Worm (Caenorhabditis elegans) whole organism, L4/young adult: Measurements from ENCODE around the gene efk-1.

Experiments
- W03F9.2 ChIP-seq: fragments of 150-350 bp; optimal IDR thresholded peaks from 2 replicates; lab custom pipeline; 2014; ENCODE audit warnings: missing biosample characterization, missing genetic modification characterization
- dao-5 ChIP-seq: sonication (generic microtip); optimal IDR thresholded peaks from 2 replicates; lab custom pipeline; 2016; ENCODE audit warnings: missing genotype, missing genetic modification characterization, moderate library complexity, missing compliant biosample characterization
- him-1 ChIP-seq: sonication (generic microtip); optimal IDR thresholded peaks from 2 replicates; lab custom pipeline; 2016; ENCODE audit warnings: missing genotype, missing genetic modification reagents, missing genetic modification characterization, missing compliant biosample characterization

The efk-1 gene

DNA sequence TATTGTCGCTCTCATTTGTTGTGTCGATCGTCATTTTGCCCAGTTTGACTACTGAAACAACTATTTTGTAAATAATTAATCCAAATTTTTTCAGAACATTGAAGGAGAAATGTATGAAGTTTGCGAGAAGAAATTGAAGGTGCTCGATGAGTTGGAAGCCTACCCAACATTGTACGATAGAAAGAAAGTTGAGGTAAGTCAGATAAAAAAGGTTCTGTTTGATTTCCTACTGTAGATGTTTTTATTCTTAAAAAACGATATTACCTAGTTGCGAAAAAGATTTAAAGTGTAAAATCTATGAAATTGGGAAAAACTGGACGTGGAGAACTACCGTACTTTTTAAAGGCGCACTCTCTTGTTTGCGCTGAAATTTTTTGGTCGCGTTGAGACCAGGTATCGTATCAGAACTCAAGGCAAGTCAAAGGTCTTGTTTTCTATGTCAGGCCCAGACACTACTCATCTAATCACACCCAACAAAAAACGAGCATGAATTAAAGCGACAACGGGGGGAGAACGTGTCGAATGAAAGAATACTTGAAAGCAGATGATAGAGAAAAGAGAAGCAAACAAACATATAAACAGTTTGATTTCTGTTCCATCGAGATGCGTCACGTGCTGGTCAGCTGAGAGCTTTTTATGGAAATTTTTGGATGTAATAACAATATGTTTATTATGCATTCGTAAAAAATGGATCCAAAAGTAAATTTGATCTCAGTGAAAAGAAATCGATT is at the start of gene efk-1:
efk-1 (minus strand) TSS at position 51 of the 731 bp plus-strand sequence.
- TF ChIP-seq W03F9.2 (tag; lab: Kevin White, UChicago) (peak; percentile 13), dao-5 (tag; lab: Kevin White, UChicago) (no peak)

- TF ChIP-seq W03F9.2 (tag; lab: Kevin White, UChicago) (no peak), him-1 (tag; lab: Kevin White, UChicago) (no peak), dao-5 (tag; lab: Kevin White, UChicago) (no peak)
These were observed 48.6 kb upstream of the efk-1 start, which contains the start of gene hot-4 for ce11 chrIII:6216833-6217466. Gene hot-4 (plus strand): TSS chrIII:6217416.

- TF ChIP-seq him-1 (tag; lab: Kevin White, UChicago) (no peak), dao-5 (tag; lab: Kevin White, UChicago) (no peak), W03F9.2 (tag; lab: Kevin White, UChicago) (no peak)
These were observed 47.6 kb upstream of the efk-1 start for ce11 chrIII:6215943-6216342.

ce11 chrIII:6215476-6215875 is 47.1 kb upstream of the efk-1 start, which contains the start of gene C23G10.11:
Gene C23G10.11 (minus strand): TSS chrIII:6215576.
- TF ChIP-seq him-1 (tag; lab: Kevin White, UChicago): no peak
- TF ChIP-seq W03F9.2 (tag; lab: Kevin White, UChicago): no peak
- no peak for TF ChIP-seq dao-5 (tag; lab: Kevin White, UChicago)

ce11 chrIII:6213915-6214314 is 45.6 kb upstream of the efk-1 start, which contains the start of gene C23G10.10:
Gene C23G10.10 (minus strand): TSS chrIII:6214015.
- no peak for TF ChIP-seq W03F9.2 (tag; lab: Kevin White, UChicago)
- no peak for TF ChIP-seq dao-5 (tag; lab: Kevin White, UChicago)
- no peak for TF ChIP-seq him-1 (tag; lab: Kevin White, UChicago)

DNA sequence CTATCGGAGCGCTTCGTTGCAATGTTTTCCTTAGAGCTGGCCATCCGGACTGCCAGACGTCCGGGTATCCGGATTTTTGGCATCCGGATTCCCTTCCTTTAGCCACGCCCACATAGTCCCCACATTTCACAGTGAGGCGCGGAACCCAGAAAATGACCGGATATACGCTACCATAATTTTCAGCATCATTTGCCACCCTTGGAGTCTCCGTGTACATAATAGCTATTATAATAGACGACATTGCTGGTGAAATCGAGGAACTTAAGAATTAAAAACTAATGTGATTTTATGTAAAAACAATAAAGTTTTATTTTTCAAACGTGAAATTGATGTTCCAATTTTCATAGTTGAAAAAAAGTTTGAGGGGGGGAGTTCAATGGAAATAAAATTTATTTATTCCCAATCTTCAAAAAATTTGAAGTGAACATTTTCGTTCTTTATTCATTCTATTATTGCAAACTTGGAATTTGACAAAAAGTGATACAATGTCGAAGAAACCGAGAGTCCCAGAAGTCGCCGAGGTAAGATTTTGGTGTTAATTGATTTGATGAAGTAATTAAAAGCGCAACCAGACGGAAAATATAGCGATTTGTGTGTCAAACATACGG is 42.0 kb upstream of the efk-1 start:
- TF ChIP-seq W03F9.2 (tag; lab: Kevin White, UChicago) (no peak), dao-5 (tag; lab: Kevin White, UChicago) (no peak), him-1 (tag; lab: Kevin White, UChicago) (no peak)

DNA sequence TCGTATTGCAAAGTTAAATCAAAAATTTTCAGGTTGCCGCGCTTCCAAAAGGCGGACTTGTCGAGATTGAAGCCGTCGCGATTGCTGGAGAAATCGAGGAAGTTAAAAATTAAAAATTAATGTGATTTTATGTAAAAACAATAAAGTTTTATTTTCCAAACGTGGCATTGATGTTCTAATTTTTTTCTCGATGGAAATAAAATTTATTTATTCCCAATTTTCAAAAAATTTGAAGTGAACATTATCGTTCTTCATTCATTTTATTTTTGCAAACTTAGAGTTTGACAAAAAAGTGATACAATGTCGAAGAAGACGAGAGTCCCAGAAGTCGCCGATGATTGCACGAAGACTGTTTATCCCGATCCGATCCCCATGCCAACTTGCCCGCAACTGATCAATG is 40.6 kb upstream of the efk-1 start, which contains the start of gene C23G10.1:
C23G10.1 (plus strand) TSS at position 301 of the 400 bp plus-strand sequence.
- TF ChIP-seq him-1 (tag; lab: Kevin White, UChicago): no peak
- no peak for TF ChIP-seq W03F9.2 (tag; lab: Kevin White, UChicago)
- TF ChIP-seq dao-5 (tag; lab: Kevin White, UChicago): no peak

- TF ChIP-seq him-1 (tag; lab: Kevin White, UChicago) (no peak), W03F9.2 (tag; lab: Kevin White, UChicago) (no peak), dao-5 (tag; lab: Kevin White, UChicago) (no peak)
These were observed 39.5 kb upstream of the efk-1 start, which contains the start of gene C23G10.2 for ce11 chrIII:6207881-6208280. Gene C23G10.2 (plus strand): TSS chrIII:6208064.

- no peak for TF ChIP-seq W03F9.2 (tag; lab: Kevin White, UChicago)
- TF ChIP-seq dao-5 (tag; lab: Kevin White, UChicago): no peak
- TF ChIP-seq him-1 (tag; lab: Kevin White, UChicago): no peak
These were observed 38.7 kb upstream of the efk-1 start for ce11 chrIII:6207046-6207445.

ce11 chrIII:6206161-6206853 is 38.0 kb upstream of the efk-1 start, which contains the start of the genes sna-3 and rps-3:
Gene sna-3 (minus strand): TSS chrIII:6206211.
Gene rps-3 (plus strand): TSS chrIII:6206803.
- TF ChIP-seq W03F9.2 (tag; lab: Kevin White, UChicago) (peak; percentile 90), dao-5 (tag; lab: Kevin White, UChicago) (no peak)

DNA sequence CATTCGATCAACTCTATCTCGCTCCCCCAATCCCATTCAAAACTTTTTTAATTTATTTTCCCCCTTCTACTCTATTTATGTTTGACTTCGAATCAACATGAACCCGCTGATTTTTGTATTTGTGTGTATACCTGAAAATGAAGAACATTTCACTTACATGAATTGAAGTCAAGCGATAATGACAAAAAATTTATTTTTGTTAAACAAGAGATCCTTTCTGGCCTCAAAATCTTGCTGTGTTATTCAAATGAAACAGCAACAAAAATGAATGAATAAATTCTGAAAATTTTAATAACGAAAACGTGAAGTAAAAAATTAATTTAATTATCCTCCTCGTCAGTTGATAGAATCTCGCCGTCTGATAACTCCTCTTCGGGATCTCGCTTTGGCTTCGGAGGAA is 34.1 kb upstream of the efk-1 start:
- no peak for TF ChIP-seq W03F9.2 (tag; lab: Kevin White, UChicago)
- TF ChIP-seq dao-5 (tag; lab: Kevin White, UChicago): no peak
- no peak for TF ChIP-seq him-1 (tag; lab: Kevin White, UChicago)

DNA sequence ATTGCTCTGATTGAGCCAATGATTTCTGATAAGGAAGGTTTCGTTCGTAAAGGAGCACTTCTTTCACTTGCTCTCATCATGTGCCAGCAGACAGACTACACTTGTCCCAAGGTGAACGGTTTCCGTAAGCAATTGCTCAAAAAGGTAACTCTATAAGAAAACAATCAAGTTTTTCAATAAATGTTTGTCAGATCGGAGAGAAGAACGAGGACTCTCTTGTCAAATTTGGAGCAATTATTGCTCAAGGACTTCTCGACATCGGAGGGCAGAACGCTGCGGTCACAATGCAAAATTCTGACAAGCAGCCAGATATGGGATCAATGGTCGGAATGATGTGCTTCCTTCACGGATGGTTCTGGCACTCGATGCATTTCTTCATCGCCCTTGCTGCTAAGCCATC is 33.0 kb upstream of the efk-1 start:
- TF ChIP-seq him-1 (tag; lab: Kevin White, UChicago) (no peak), W03F9.2 (tag; lab: Kevin White, UChicago) (no peak), dao-5 (tag; lab: Kevin White, UChicago) (no peak)
